Fruit fly (Drosophila melanogaster) whole organism, prepupa: ENCODE results near the gene Ulp1.
A peak's percentile ranks its signal among the peaks of the same experiment; 100 is the strongest.

Source experiments
- Blimp-1 ChIP-seq: fragments of 200-800 bp; sonication (Bioruptor generic); optimal IDR thresholded peaks from 3 replicates; lab custom pipeline; 2017; ENCODE audit warnings: missing biosample characterization, missing genetic modification characterization, mild to moderate bottlenecking, moderate library complexity, missing genetic modification reagents
- CG10631 ChIP-seq: fragments of 200-800 bp; sonication (Bioruptor generic); optimal IDR thresholded peaks from 2 replicates; lab custom pipeline; 2016; ENCODE audit warnings: missing biosample characterization, missing genetic modification characterization
- CG10669 ChIP-seq: fragments of 200-800 bp; sonication (Bioruptor generic); optimal IDR thresholded peaks from 3 replicates; lab custom pipeline; 2018; ENCODE audit warnings: missing biosample characterization, mild to moderate bottlenecking, missing genetic modification characterization, moderate library complexity
- CG11762 ChIP-seq: fragments of 200-800 bp; sonication (Bioruptor generic); optimal IDR thresholded peaks from 3 replicates; lab custom pipeline; 2016; ENCODE audit warnings: missing biosample characterization, missing genetic modification characterization; ENCODE audit not compliant: insufficient read depth
- CG11902 ChIP-seq: fragments of 200-800 bp; sonication (Bioruptor generic); optimal IDR thresholded peaks from 3 replicates; lab custom pipeline; 2016; ENCODE audit warnings: missing biosample characterization, missing genetic modification characterization
- CG15336 ChIP-seq: fragments of 200-800 bp; sonication (Bioruptor generic); IDR thresholded peaks from 2 replicates; pipeline ENCODE4 v1.3.6; 2022; ENCODE audit warnings: missing biosample characterization, missing genetic modification characterization
- CG1621 ChIP-seq: fragments of 200-800 bp; sonication (Bioruptor generic); optimal IDR thresholded peaks from 3 replicates; lab custom pipeline; 2018; ENCODE audit warnings: missing biosample characterization, mild to moderate bottlenecking, missing genetic modification characterization
- CG16779 ChIP-seq: fragments of 200-800 bp; sonication (Bioruptor generic); optimal IDR thresholded peaks from 3 replicates; lab custom pipeline; 2017; ENCODE audit warnings: missing biosample characterization, mild to moderate bottlenecking, missing genetic modification characterization
- CG3032 ChIP-seq: fragments of 200-800 bp; optimal IDR thresholded peaks from 2 replicates; lab custom pipeline; 2019; ENCODE audit warnings: missing biosample characterization, mild to moderate bottlenecking, missing genetic modification characterization, moderate library complexity
- CG31627 ChIP-seq: fragments of 200-800 bp; sonication (Bioruptor generic); optimal IDR thresholded peaks from 3 replicates; lab custom pipeline; 2016; ENCODE audit warnings: missing biosample characterization, missing genetic modification characterization
- CG32006 ChIP-seq: fragments of 200-800 bp; sonication (Bioruptor generic); optimal IDR thresholded peaks from 3 replicates; lab custom pipeline; 2017; ENCODE audit warnings: missing biosample characterization, mild to moderate bottlenecking, missing genetic modification characterization
- CG3919 ChIP-seq: fragments of 200-800 bp; sonication (Bioruptor generic); optimal IDR thresholded peaks from 3 replicates; lab custom pipeline; 2016; ENCODE audit warnings: missing biosample characterization, missing genetic modification characterization
- CG4318 ChIP-seq: fragments of 200-800 bp; sonication (Bioruptor generic); optimal IDR thresholded peaks from 3 replicates; lab custom pipeline; 2017; ENCODE audit warnings: missing biosample characterization, mild to moderate bottlenecking, missing genetic modification characterization
- CG6163 ChIP-seq: fragments of 200-800 bp; sonication (Bioruptor generic); IDR thresholded peaks from 3 replicates; pipeline ENCODE4 v1.3.6; 2022; ENCODE audit warnings: missing biosample characterization, missing genetic modification characterization
- CG6808 ChIP-seq: fragments of 200-800 bp; sonication (Bioruptor generic); optimal IDR thresholded peaks from 3 replicates; lab custom pipeline; 2017; ENCODE audit warnings: missing biosample characterization, missing genetic modification characterization, mild to moderate bottlenecking, moderate library complexity, missing genetic modification reagents
- CG6854 ChIP-seq: fragments of 200-800 bp; sonication (Bioruptor generic); optimal IDR thresholded peaks from 2 replicates; lab custom pipeline; 2017; ENCODE audit warnings: missing biosample characterization, mild to moderate bottlenecking, missing genetic modification characterization
- CG7368 ChIP-seq: fragments of 200-800 bp; sonication (Bioruptor generic); optimal IDR thresholded peaks from 3 replicates; lab custom pipeline; 2016; ENCODE audit warnings: missing biosample characterization, missing genetic modification characterization
- CG8119 ChIP-seq: fragments of 200-800 bp; sonication (Bioruptor generic); IDR thresholded peaks from 3 replicates; pipeline ENCODE4 v1.3.6; 2022; ENCODE audit warnings: missing biosample characterization, missing genetic modification characterization
- CG8319 ChIP-seq: fragments of 200-800 bp; sonication (Bioruptor generic); optimal IDR thresholded peaks from 3 replicates; lab custom pipeline; 2016; ENCODE audit warnings: missing biosample characterization, missing genetic modification characterization
- Eip75B ChIP-seq: fragments of 200-800 bp; sonication (Bioruptor generic); optimal IDR thresholded peaks from 3 replicates; lab custom pipeline; 2016; ENCODE audit warnings: missing biosample characterization, missing genetic modification characterization
- Eip78C ChIP-seq: fragments of 200-800 bp; sonication (Bioruptor generic); peaks from one replicate; lab custom pipeline; 2016; ENCODE audit warnings: missing biosample characterization, missing genetic modification characterization
- Ets96B ChIP-seq: fragments of 200-800 bp; optimal IDR thresholded peaks from 2 replicates; lab custom pipeline; 2019; ENCODE audit warnings: missing biosample characterization, mild to moderate bottlenecking, missing genetic modification characterization, moderate library complexity
- Hr38 ChIP-seq: sonication (Bioruptor generic); optimal IDR thresholded peaks from 2 replicates; lab custom pipeline; 2016; ENCODE audit warnings: missing biosample characterization, missing genetic modification characterization
- Hr39 ChIP-seq: fragments of 200-800 bp; sonication (Bioruptor generic); optimal IDR thresholded peaks from 2 replicates; lab custom pipeline; 2016; ENCODE audit warnings: missing biosample characterization, missing genetic modification characterization
- Hr4 ChIP-seq: fragments of 200-800 bp; sonication (Bioruptor generic); optimal IDR thresholded peaks from 3 replicates; lab custom pipeline; 2016; ENCODE audit warnings: missing biosample characterization, missing genetic modification characterization
- Lpt ChIP-seq: fragments of 200-800 bp; sonication (Bioruptor generic); optimal IDR thresholded peaks from 3 replicates; lab custom pipeline; 2016; ENCODE audit warnings: missing biosample characterization, missing genetic modification characterization
- Met ChIP-seq: fragments of 200-800 bp; sonication (Bioruptor generic); optimal IDR thresholded peaks from 3 replicates; lab custom pipeline; 2016; ENCODE audit warnings: missing biosample characterization, missing genetic modification characterization
- Smox ChIP-seq: fragments of 200-800 bp; sonication (Bioruptor generic); optimal IDR thresholded peaks from 3 replicates; lab custom pipeline; 2016; ENCODE audit warnings: missing biosample characterization, missing genetic modification characterization
- Sox102F ChIP-seq: fragments of 200-800 bp; sonication (Bioruptor generic); optimal IDR thresholded peaks from 2 replicates; lab custom pipeline; 2016; ENCODE audit warnings: missing biosample characterization, mild to moderate bottlenecking, missing genetic modification characterization
- Sox14 ChIP-seq: fragments of 200-800 bp; sonication (Bioruptor generic); optimal IDR thresholded peaks from 3 replicates; lab custom pipeline; 2016; ENCODE audit warnings: missing biosample characterization, missing genetic modification characterization
- acj6 ChIP-seq: fragments of 200-800 bp; sonication (Bioruptor generic); optimal IDR thresholded peaks from 3 replicates; lab custom pipeline; 2016; ENCODE audit warnings: missing biosample characterization, missing genetic modification characterization
- dac ChIP-seq: fragments of 200-800 bp; sonication (Bioruptor generic); optimal IDR thresholded peaks from 2 replicates; lab custom pipeline; 2017; ENCODE audit warnings: missing biosample characterization, mild to moderate bottlenecking, missing genetic modification characterization
- dsx ChIP-seq: fragments of 200-800 bp; optimal IDR thresholded peaks from 3 replicates; lab custom pipeline; 2019; ENCODE audit warnings: missing biosample characterization, mild to moderate bottlenecking, missing genetic modification characterization, moderate library complexity; ENCODE audit not compliant: poor library complexity, severe bottlenecking
- eg ChIP-seq: fragments of 200-800 bp; sonication (Bioruptor generic); IDR thresholded peaks from 3 replicates; pipeline ENCODE4 v1.3.6; 2022; ENCODE audit warnings: missing biosample characterization, missing genetic modification characterization
- fd59A ChIP-seq: fragments of 200-800 bp; sonication (Bioruptor generic); optimal IDR thresholded peaks from 2 replicates; lab custom pipeline; 2017; ENCODE audit warnings: missing biosample characterization, mild to moderate bottlenecking, missing genetic modification characterization, missing genetic modification reagents
- fd85E ChIP-seq: fragments of 200-800 bp; sonication (Bioruptor generic); optimal IDR thresholded peaks from 3 replicates; lab custom pipeline; 2016; ENCODE audit warnings: missing biosample characterization, missing genetic modification characterization
- fkh ChIP-seq: fragments of 200-800 bp; sonication (Bioruptor generic); optimal IDR thresholded peaks from 3 replicates; lab custom pipeline; 2017; ENCODE audit warnings: missing biosample characterization, mild to moderate bottlenecking, missing genetic modification characterization, moderate library complexity
- lz ChIP-seq: fragments of 200-800 bp; sonication (Bioruptor generic); optimal IDR thresholded peaks from 3 replicates; lab custom pipeline; 2016; ENCODE audit warnings: missing biosample characterization, missing genetic modification characterization
- net ChIP-seq: fragments of 200-800 bp; sonication (Bioruptor generic); optimal IDR thresholded peaks from 3 replicates; lab custom pipeline; 2016; ENCODE audit warnings: missing biosample characterization, missing genetic modification characterization
- pdm3 ChIP-seq: fragments of 200-800 bp; sonication (Bioruptor generic); optimal IDR thresholded peaks from 3 replicates; lab custom pipeline; 2016; ENCODE audit warnings: missing biosample characterization, missing genetic modification characterization
- salr ChIP-seq, 2 experiments: fragments of 200-800 bp; sonication (Bioruptor generic); optimal IDR thresholded peaks; 3 replicates each; lab custom pipeline; 2016 to 2018; ENCODE audit warnings: missing biosample characterization in 2 of 2, missing genetic modification characterization in 2 of 2, mild to moderate bottlenecking in 1 of 2
- ss ChIP-seq, 2 experiments: fragments of 200-800 bp; sonication (Bioruptor generic); optimal IDR thresholded peaks; 2 replicates in 1 of 2; 3 replicates in 1 of 2; lab custom pipeline; 2017 to 2018; ENCODE audit warnings: mild to moderate bottlenecking in 2 of 2, missing biosample characterization in 2 of 2, missing genetic modification characterization in 2 of 2, moderate library complexity in 1 of 2
- svp ChIP-seq: fragments of 200-800 bp; sonication (Bioruptor generic); peaks from one replicate; lab custom pipeline; 2016; ENCODE audit warnings: missing biosample characterization, missing genetic modification characterization
- topi ChIP-seq: fragments of 200-800 bp; sonication (Bioruptor generic); optimal IDR thresholded peaks from 3 replicates; lab custom pipeline; 2016; ENCODE audit warnings: missing biosample characterization, missing genetic modification characterization
- vri ChIP-seq: fragments of 200-800 bp; sonication (Bioruptor generic); optimal IDR thresholded peaks from 3 replicates; lab custom pipeline; 2016; ENCODE audit warnings: missing biosample characterization, mild to moderate bottlenecking, missing genetic modification characterization

Ulp1 gene

dm6 chrX:19224580-19225303, 16.8 kb upstream of the Ulp1 start (continued):
- TF ChIP-seq CG10669 (GFP tag; lab: Kevin White, UChicago) (peak; percentile 40), Sox102F (GFP tag; lab: Kevin White, UChicago) (no peak), CG8319 (peak; percentile 4), lz (peak; percentile 39), topi (GFP tag; lab: Kevin White, UChicago) (peak; percentile 41), CG6854 (GFP tag; lab: Kevin White, UChicago) (no peak), CG31627 (GFP tag; lab: Kevin White, UChicago) (no peak), eg (0 out of 3 replicates have a peak, but pooled peaks have one; percentile 27), CG1621 (tag; lab: Kevin White, UChicago) (no peak)
- TF ChIP-seq, all 60 proteins: peak for 38

- TF ChIP-seq CG10669 (GFP tag; lab: Kevin White, UChicago) (no peak), svp (peak; percentile 47), CG3032 (no peak), pdm3 (GFP tag; lab: Kevin White, UChicago) (no peak), fd85E (no peak)
Observed at dm6 chrX:19220963-19221572, 13.1 kb upstream of the Ulp1 start.

- no peak for TF ChIP-seq topi (GFP tag; lab: Kevin White, UChicago)
- TF ChIP-seq Smox = no peak
- no peak for TF ChIP-seq CG10669 (GFP tag; lab: Kevin White, UChicago)
- TF ChIP-seq CG32006 (GFP tag; lab: Kevin White, UChicago) = no peak
- TF ChIP-seq acj6 = no peak
- TF ChIP-seq fd59A (GFP tag; lab: Kevin White, UChicago) = no peak
- TF ChIP-seq Met (GFP tag; lab: Kevin White, UChicago) = peak; percentile 20
- no peak for TF ChIP-seq Hr38 (GFP tag; lab: Kevin White, UChicago)
- TF ChIP-seq salr (GFP tag; optimal IDR thresholded peaks at IDR 0.05; lab: Kevin White, UChicago) = no peak
- TF ChIP-seq CG16779 (tag; lab: Kevin White, UChicago) = no peak
- no peak for TF ChIP-seq CG8319
- no peak for TF ChIP-seq CG3032
- TF ChIP-seq Sox14 (GFP tag; lab: Kevin White, UChicago) = no peak
- TF ChIP-seq Hr4 (GFP tag; lab: Kevin White, UChicago) = no peak
- TF ChIP-seq eg = peak; percentile 24; the same call in 1 of the 3 replicates
- TF ChIP-seq fkh (GFP tag; lab: Kevin White, UChicago) = no peak
- peak; percentile 48; the same call in 1 of the 3 replicates for TF ChIP-seq CG8119 (GFP tag; lab: Robert Waterston, UW)
- TF ChIP-seq Ets96B = no peak
- TF ChIP-seq dsx (GFP tag; lab: Kevin White, UChicago) = peak; percentile 48
- TF ChIP-seq svp = no peak
- no peak for TF ChIP-seq Blimp-1 (GFP tag; lab: Kevin White, UChicago)
- peak; percentile 14 to 46 for TF ChIP-seq ss (GFP tag; optimal IDR thresholded peaks at IDR 0.05; lab: Kevin White, UChicago)
- TF ChIP-seq Hr39 (GFP tag; lab: Kevin White, UChicago) = no peak
- no peak for TF ChIP-seq CG31627 (GFP tag; lab: Kevin White, UChicago)
- no peak for TF ChIP-seq CG4318 (GFP tag; lab: Kevin White, UChicago)
- no peak for TF ChIP-seq Lpt
- no peak for TF ChIP-seq CG11902 (GFP tag; lab: Kevin White, UChicago)
- TF ChIP-seq vri (GFP tag; lab: Kevin White, UChicago) = no peak
- TF ChIP-seq CG7368 (GFP tag; lab: Kevin White, UChicago) = no peak
- no peak for TF ChIP-seq CG6808 (GFP tag; lab: Kevin White, UChicago)
- TF ChIP-seq CG6163 = peak; percentile 51; the same call in 1 of the 3 replicates
- no peak for TF ChIP-seq CG11762
- TF ChIP-seq CG10631 (GFP tag; lab: Kevin White, UChicago) = no peak
- TF ChIP-seq Eip78C (GFP tag; lab: Kevin White, UChicago) = peak; percentile 21
- no peak for TF ChIP-seq dac
- TF ChIP-seq net (GFP tag; lab: Kevin White, UChicago) = peak; percentile 12
- peak; percentile 41; the same call in 1 of the 2 replicates for TF ChIP-seq CG15336 (GFP tag; lab: Robert Waterston, UW)
- peak; percentile 59 for TF ChIP-seq CG6854 (GFP tag; lab: Kevin White, UChicago)
- no peak for TF ChIP-seq Eip75B (GFP tag; lab: Kevin White, UChicago)
- TF ChIP-seq CG3919 (GFP tag; lab: Kevin White, UChicago) = peak; percentile 7
Observed at dm6 chrX:19220415-19220814, 12.4 kb upstream of the Ulp1 start, which contains the start of gene CG7884. Gene CG7884 (plus strand): TSS chrX:19220622.
